Worm (Caenorhabditis elegans) whole organism, late embryonic: ENCODE data around the gene srx-26.

ENCODE experiments used
- K09A11.1 ChIP-seq: sonication (generic microtip); optimal IDR thresholded peaks from 2 replicates; lab custom pipeline; 2017; ENCODE audit warnings: antibody characterized with exemption, mild to moderate bottlenecking, missing genetic modification characterization, missing compliant biosample characterization; ENCODE audit not compliant: insufficient read depth
- ceh-24 ChIP-seq: sonication (generic microtip); optimal IDR thresholded peaks from 2 replicates; lab custom pipeline; 2016; ENCODE audit warnings: mild to moderate bottlenecking, missing genetic modification characterization, missing compliant biosample characterization
- lin-11 ChIP-seq: fragments of 200-800 bp; sonication (Bioruptor generic); optimal IDR thresholded peaks from 2 replicates; lab custom pipeline; 2018; ENCODE audit warnings: mild to moderate bottlenecking, missing genetic modification characterization, missing compliant biosample characterization
- nhr-11 ChIP-seq: fragments of 150-350 bp; optimal IDR thresholded peaks from 2 replicates; lab custom pipeline; 2014; ENCODE audit warnings: missing biosample characterization, missing genetic modification characterization
- pag-3 ChIP-seq: sonication (generic microtip); optimal IDR thresholded peaks from 2 replicates; lab custom pipeline; 2016; ENCODE audit warnings: missing compliant biosample characterization, missing genetic modification characterization, borderline replicate concordance
- pha-4 ChIP-seq: fragments of 150-350 bp; optimal IDR thresholded peaks from 2 replicates; lab custom pipeline; 2018; ENCODE audit warnings: missing biosample characterization, missing genetic modification reagents, missing genetic modification characterization
- sdc-2 ChIP-seq: sonication (generic microtip); optimal IDR thresholded peaks from 2 replicates; lab custom pipeline; 2016; ENCODE audit warnings: missing genotype, missing genetic modification characterization, missing compliant biosample characterization
- tbx-7 ChIP-seq: sonication (generic microtip); optimal IDR thresholded peaks from 2 replicates; lab custom pipeline; 2016; ENCODE audit warnings: missing genotype, missing genetic modification characterization, missing compliant biosample characterization
- unc-86 ChIP-seq: sonication (generic microtip); optimal IDR thresholded peaks from 2 replicates; lab custom pipeline; 2016; ENCODE audit warnings: missing genetic modification characterization, missing compliant biosample characterization

DNA sequence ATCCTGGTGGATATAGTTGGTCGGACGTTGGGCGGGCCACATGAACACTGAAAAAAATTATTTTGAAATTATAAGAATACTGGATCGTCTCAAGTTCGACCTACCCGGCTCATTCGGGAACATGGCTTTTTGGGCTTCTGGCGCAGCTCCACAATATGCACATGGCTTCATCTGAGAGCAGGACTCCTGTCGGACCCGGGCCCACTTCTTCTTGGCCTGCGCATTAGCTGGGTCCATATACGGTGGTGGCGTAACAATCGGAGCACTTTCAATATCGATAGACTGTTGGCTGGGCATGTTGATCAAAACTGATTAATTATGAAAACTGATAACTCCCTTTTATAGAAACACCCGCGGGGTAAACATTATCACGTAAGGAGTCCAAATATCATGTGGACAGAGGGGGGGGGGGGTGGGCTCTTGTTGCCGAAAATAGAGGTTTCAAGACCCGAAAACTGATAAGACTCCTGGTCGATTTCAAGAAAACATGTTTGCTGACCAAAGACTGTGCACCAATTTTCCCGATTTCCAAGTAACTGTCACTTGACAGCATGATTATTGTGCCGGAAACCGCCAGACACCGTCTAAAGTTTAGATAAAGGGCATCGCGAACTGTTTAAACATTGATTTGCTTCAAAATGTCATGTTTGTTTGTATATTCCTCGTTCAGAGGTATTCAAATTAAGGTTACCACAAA is 22.0 kb downstream of the srx-26 start, which contains the start of gene dod-3:
- TF ChIP-seq tbx-7 (tag; lab: Kevin White, UChicago): no peak
- no peak for TF ChIP-seq ceh-24 (tag; lab: Kevin White, UChicago)
- no peak for TF ChIP-seq sdc-2 (tag; lab: Kevin White, UChicago)
- TF ChIP-seq lin-11: no peak
- TF ChIP-seq nhr-11 (tag; lab: Kevin White, UChicago): no peak
- no peak for TF ChIP-seq unc-86 (tag; lab: Kevin White, UChicago)
- no peak for TF ChIP-seq pha-4 (tag; lab: Kevin White, UChicago)
- TF ChIP-seq K09A11.1: no peak
- TF ChIP-seq pag-3 (tag; lab: Kevin White, UChicago): no peak
